Fruit fly (Drosophila melanogaster) whole organism, embryonic: Measurements from ENCODE around the gene pkaap.

ENCODE experiments used
- Aef1 ChIP-seq: fragments of 200-800 bp; sonication (Bioruptor generic); IDR thresholded peaks from 3 replicates; pipeline ENCODE4 v1.3.6; 2022; ENCODE audit warnings: missing biosample characterization, missing genetic modification characterization
- Atf3 ChIP-seq: fragments of 200-800 bp; sonication (Bioruptor generic); optimal IDR thresholded peaks from 3 replicates; lab custom pipeline; 2016; ENCODE audit warnings: missing biosample characterization, missing genetic modification characterization
- BtbVII ChIP-seq: fragments of 200-800 bp; sonication (Bioruptor generic); optimal IDR thresholded peaks from 3 replicates; lab custom pipeline; 2017; ENCODE audit warnings: missing biosample characterization, mild to moderate bottlenecking, missing genetic modification characterization
- CG10274 ChIP-seq: fragments of 200-800 bp; sonication (Bioruptor generic); optimal IDR thresholded peaks from 3 replicates; lab custom pipeline; 2017; ENCODE audit warnings: missing biosample characterization, mild to moderate bottlenecking, missing genetic modification characterization
- CG10543 ChIP-seq: fragments of 200-800 bp; sonication (Bioruptor generic); optimal IDR thresholded peaks from 3 replicates; lab custom pipeline; 2017; ENCODE audit warnings: missing biosample characterization, mild to moderate bottlenecking, missing genetic modification characterization, moderate library complexity
- CG11398 ChIP-seq: fragments of 200-800 bp; sonication (Bioruptor generic); optimal IDR thresholded peaks from 2 replicates; lab custom pipeline; 2016; ENCODE audit warnings: missing biosample characterization, missing genetic modification characterization
- CG13123 ChIP-seq: fragments of 200-800 bp; sonication (Bioruptor generic); optimal IDR thresholded peaks from 2 replicates; lab custom pipeline; 2016; ENCODE audit warnings: missing biosample characterization, missing genetic modification characterization
- CG13287 ChIP-seq: fragments of 200-800 bp; sonication (Bioruptor generic); IDR thresholded peaks from 2 replicates; pipeline ENCODE4 v1.3.6; 2022; ENCODE audit warnings: missing biosample characterization, missing genetic modification characterization; ENCODE audit not compliant: partially characterized antibody
- CG14860 ChIP-seq: fragments of 200-800 bp; sonication (Bioruptor generic); IDR thresholded peaks from 3 replicates; pipeline ENCODE4 v1.3.6; 2022; ENCODE audit warnings: missing biosample characterization, missing genetic modification characterization; ENCODE audit not compliant: partially characterized antibody
- CG17612 ChIP-seq: fragments of 200-800 bp; sonication (Bioruptor generic); IDR thresholded peaks from 2 replicates; pipeline ENCODE4 v1.3.6; 2022; ENCODE audit warnings: missing biosample characterization, missing genetic modification characterization
- CG32772 ChIP-seq: fragments of 200-800 bp; sonication (Bioruptor generic); IDR thresholded peaks from 2 replicates; pipeline ENCODE4 v1.3.6; 2022; ENCODE audit warnings: missing biosample characterization, missing genetic modification characterization
- CG3281 ChIP-seq: fragments of 200-800 bp; sonication (Bioruptor generic); optimal IDR thresholded peaks from 3 replicates; lab custom pipeline; 2017; ENCODE audit warnings: missing biosample characterization, mild to moderate bottlenecking, missing genetic modification characterization
- CG4282 ChIP-seq: fragments of 200-800 bp; sonication (Bioruptor generic); optimal IDR thresholded peaks from 2 replicates; lab custom pipeline; 2016; ENCODE audit warnings: missing biosample characterization, missing genetic modification characterization
- CG4404 ChIP-seq: fragments of 200-800 bp; sonication (Bioruptor generic); IDR thresholded peaks from 2 replicates; pipeline ENCODE4 v1.3.6; 2022; ENCODE audit warnings: missing biosample characterization, missing genetic modification characterization
- CG5953 ChIP-seq: fragments of 200-800 bp; sonication (Bioruptor generic); IDR thresholded peaks from 2 replicates; pipeline ENCODE4 v1.3.6; 2022; ENCODE audit warnings: missing biosample characterization, missing genetic modification characterization
- CG6683 ChIP-seq: fragments of 200-800 bp; sonication (Bioruptor generic); optimal IDR thresholded peaks from 2 replicates; lab custom pipeline; 2017; ENCODE audit warnings: missing biosample characterization, mild to moderate bottlenecking, missing genetic modification characterization, missing genetic modification reagents
- CG8944 ChIP-seq: fragments of 200-800 bp; sonication (Bioruptor generic); optimal IDR thresholded peaks from 3 replicates; lab custom pipeline; 2016; ENCODE audit warnings: missing biosample characterization, missing genetic modification characterization
- Gsc ChIP-seq: fragments of 200-800 bp; sonication (Bioruptor generic); IDR thresholded peaks from 2 replicates; pipeline ENCODE4 v1.3.6; 2022; ENCODE audit warnings: missing biosample characterization, missing genetic modification characterization
- H2.0 ChIP-seq: fragments of 200-800 bp; sonication (Bioruptor generic); IDR thresholded peaks from 2 replicates; pipeline ENCODE4 v1.3.6; 2022; ENCODE audit warnings: missing biosample characterization, missing genetic modification characterization
- Hr39 ChIP-seq: fragments of >200 bp; optimal IDR thresholded peaks from 2 replicates; lab custom pipeline; 2017
- Hsf ChIP-seq: fragments of 200-800 bp; sonication (Bioruptor generic); optimal IDR thresholded peaks from 3 replicates; lab custom pipeline; 2016; ENCODE audit warnings: missing biosample characterization, missing genetic modification characterization
- Jarid2 ChIP-seq: fragments of 200-800 bp; sonication (Bioruptor generic); optimal IDR thresholded peaks from 3 replicates; lab custom pipeline; 2017; ENCODE audit warnings: mild to moderate bottlenecking, missing biosample characterization, missing genetic modification reagents, missing genetic modification characterization
- Lhr ChIP-seq: fragments of 200-800 bp; sonication (Bioruptor generic); optimal IDR thresholded peaks from 3 replicates; lab custom pipeline; 2017; ENCODE audit warnings: mild to moderate bottlenecking, missing biosample characterization, missing genetic modification reagents, missing genetic modification characterization
- Lpt ChIP-seq: fragments of >200 bp; optimal IDR thresholded peaks from 2 replicates; lab custom pipeline; 2018; ENCODE audit warnings: missing biosample characterization, missing genetic modification characterization
- MESR4 ChIP-seq: fragments of 200-800 bp; sonication (Bioruptor generic); optimal IDR thresholded peaks from 2 replicates; lab custom pipeline; 2018; ENCODE audit warnings: missing biosample characterization, mild to moderate bottlenecking, missing genetic modification characterization, moderate library complexity
- Nf-YA ChIP-seq: fragments of 200-800 bp; sonication (Bioruptor generic); IDR thresholded peaks from 2 replicates; pipeline ENCODE4 v1.3.6; 2022; ENCODE audit warnings: missing biosample characterization, missing genetic modification characterization
- PHDP ChIP-seq: fragments of 200-800 bp; sonication (Bioruptor generic); optimal IDR thresholded peaks from 3 replicates; lab custom pipeline; 2018; ENCODE audit warnings: missing biosample characterization, mild to moderate bottlenecking, missing genetic modification characterization, moderate library complexity
- Poxn ChIP-seq: fragments of 200-800 bp; sonication (Bioruptor generic); IDR thresholded peaks from 2 replicates; pipeline ENCODE4 v1.3.6; 2022; ENCODE audit warnings: missing biosample characterization, missing genetic modification characterization
- TFAM ChIP-seq: fragments of 200-800 bp; sonication (Bioruptor generic); optimal IDR thresholded peaks from 2 replicates; lab custom pipeline; 2017; ENCODE audit warnings: missing biosample characterization, missing genetic modification characterization, inconsistent platforms
- Trl ChIP-seq, 3 experiments: fragments of >200 bp in 2 of 3; fragments of 200-800 bp in 1 of 3; sonication (Bioruptor generic) in 1 of 3; optimal IDR thresholded peaks; 2 replicates in 1 of 3; 3 replicates in 2 of 3; lab custom pipeline; 2016 to 2017; ENCODE audit warnings: missing biosample characterization in 1 of 3, missing genetic modification characterization in 1 of 3
- Vsx1 ChIP-seq: fragments of 200-800 bp; sonication (Bioruptor generic); optimal IDR thresholded peaks from 2 replicates; lab custom pipeline; 2017; ENCODE audit warnings: missing biosample characterization, mild to moderate bottlenecking, missing genetic modification characterization, missing genetic modification reagents
- amos ChIP-seq: fragments of 200-800 bp; sonication (Bioruptor generic); IDR thresholded peaks from 2 replicates; pipeline ENCODE4 v1.3.6; 2022; ENCODE audit warnings: missing biosample characterization, missing genetic modification characterization; ENCODE audit not compliant: partially characterized antibody
- ash1 ChIP-seq: fragments of 200-800 bp; sonication (Bioruptor generic); optimal IDR thresholded peaks from 2 replicates; lab custom pipeline; 2018; ENCODE audit warnings: missing biosample characterization, mild to moderate bottlenecking, missing genetic modification characterization
- az2 ChIP-seq: fragments of 200-800 bp; sonication (Bioruptor generic); optimal IDR thresholded peaks from 3 replicates; lab custom pipeline; 2016; ENCODE audit warnings: missing biosample characterization, missing genetic modification characterization
- bcd ChIP-seq: fragments of 200-800 bp; sonication (Bioruptor generic); optimal IDR thresholded peaks from 2 replicates; lab custom pipeline; 2017; ENCODE audit warnings: missing biosample characterization, mild to moderate bottlenecking, missing genetic modification characterization
- chn ChIP-seq: fragments of 200-800 bp; sonication (Bioruptor generic); optimal IDR thresholded peaks from 2 replicates; lab custom pipeline; 2016; ENCODE audit warnings: missing biosample characterization, missing genetic modification characterization
- ewg ChIP-seq: fragments of 200-800 bp; sonication (Bioruptor generic); optimal IDR thresholded peaks from 3 replicates; lab custom pipeline; 2017; ENCODE audit warnings: mild to moderate bottlenecking, missing biosample characterization, missing genetic modification reagents, missing genetic modification characterization
- hbn ChIP-seq: fragments of 200-800 bp; sonication (Bioruptor generic); IDR thresholded peaks from 2 replicates; pipeline ENCODE4 v1.3.6; 2022; ENCODE audit warnings: missing biosample characterization, missing genetic modification characterization; ENCODE audit not compliant: partially characterized antibody
- jumu ChIP-seq: fragments of 200-800 bp; sonication (Bioruptor generic); optimal IDR thresholded peaks from 3 replicates; lab custom pipeline; 2016; ENCODE audit warnings: missing biosample characterization, missing genetic modification characterization
- lov ChIP-seq, 2 experiments: fragments of 200-800 bp in 1 of 2; fragments of >200 bp in 1 of 2; sonication (Bioruptor generic) in 1 of 2; IDR thresholded peaks in 1 of 2; optimal IDR thresholded peaks in 1 of 2; 2 replicates in 1 of 2; 3 replicates in 1 of 2; pipeline versions ENCODE4 v1.3.6 to Lab custom; 2017 to 2022; ENCODE audit warnings: missing biosample characterization in 1 of 2, missing genetic modification characterization in 1 of 2
- mld ChIP-seq: fragments of 200-800 bp; sonication (Bioruptor generic); IDR thresholded peaks from 3 replicates; pipeline ENCODE4 v1.3.6; 2022; ENCODE audit warnings: missing biosample characterization, missing genetic modification characterization; ENCODE audit not compliant: partially characterized antibody
- sens ChIP-seq: fragments of 200-800 bp; sonication (Bioruptor generic); peaks from one replicate; lab custom pipeline; 2016; ENCODE audit warnings: missing biosample characterization, missing genetic modification characterization
- sens-2 ChIP-seq: fragments of 200-800 bp; sonication (Bioruptor generic); IDR thresholded peaks from 2 replicates; pipeline ENCODE4 v1.3.6; 2022; ENCODE audit warnings: missing biosample characterization, missing genetic modification characterization
- sisA ChIP-seq: fragments of 200-800 bp; sonication (Bioruptor generic); IDR thresholded peaks from 2 replicates; pipeline ENCODE4 v1.3.6; 2022; ENCODE audit warnings: missing biosample characterization, missing genetic modification characterization
- trem ChIP-seq: fragments of 200-800 bp; optimal IDR thresholded peaks from 3 replicates; lab custom pipeline; 2019; ENCODE audit warnings: missing biosample characterization, mild to moderate bottlenecking, missing genetic modification characterization, moderate library complexity
- ttk ChIP-seq: fragments of 200-800 bp; sonication (Bioruptor generic); IDR thresholded peaks from 2 replicates; pipeline ENCODE4 v2.1.2; 2022; ENCODE audit warnings: missing biosample characterization, missing genetic modification characterization
- unpg ChIP-seq: fragments of 200-800 bp; sonication (Bioruptor generic); optimal IDR thresholded peaks from 3 replicates; lab custom pipeline; 2018; ENCODE audit warnings: missing biosample characterization, mild to moderate bottlenecking, missing genetic modification characterization, moderate library complexity
- vnd ChIP-seq: fragments of 200-800 bp; sonication (Bioruptor generic); IDR thresholded peaks from 3 replicates; pipeline ENCODE4 v1.3.6; 2022; ENCODE audit warnings: missing biosample characterization, missing genetic modification characterization; ENCODE audit not compliant: partially characterized antibody
- wdn ChIP-seq: fragments of 200-800 bp; sonication (Bioruptor generic); IDR thresholded peaks from 2 replicates; pipeline ENCODE4 v1.3.6; 2022; ENCODE audit warnings: missing biosample characterization, missing genetic modification characterization
- z ChIP-seq: fragments of 200-800 bp; sonication (Bioruptor generic); IDR thresholded peaks from 3 replicates; pipeline ENCODE4 v1.3.6; 2022; ENCODE audit warnings: missing biosample characterization, missing genetic modification characterization

Gene pkaap

DNA sequence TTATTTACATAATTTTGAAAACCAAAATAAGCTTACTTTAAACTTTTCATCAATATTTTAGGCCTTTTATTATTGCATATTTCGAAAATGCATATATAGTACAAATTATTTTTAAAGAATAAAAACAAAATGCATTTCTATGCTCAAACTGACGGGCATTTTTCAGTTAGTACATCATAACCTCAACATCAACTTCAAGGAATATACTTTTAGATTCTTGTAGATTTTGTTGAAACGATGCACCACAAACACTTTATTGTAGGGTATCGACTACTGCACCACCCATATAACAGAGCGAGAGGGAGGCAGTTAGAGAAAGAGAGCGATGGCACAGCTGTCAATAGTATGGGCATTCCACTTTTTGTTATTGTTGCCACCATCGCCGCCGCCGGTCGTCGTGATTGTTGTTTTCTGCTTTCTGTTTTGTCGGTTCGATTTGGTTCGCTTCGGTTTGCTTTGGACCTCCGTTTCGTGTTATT lies 8.3 kb upstream of the pkaap start (continued):
- no peak for TF ChIP-seq CG13287 (GFP tag; lab: Robert Waterston, UW)
- peak; percentile 76 for TF ChIP-seq ttk (GFP tag; lab: Robert Waterston, UW)
- TF ChIP-seq CG3281 (GFP tag; lab: Kevin White, UChicago) = peak; percentile 80
- TF ChIP-seq Jarid2 (GFP tag; lab: Kevin White, UChicago) = peak; percentile 73
- peak; percentile 85 for TF ChIP-seq chn (GFP tag; lab: Kevin White, UChicago)
- TF ChIP-seq CG8944 = peak; percentile 78
- peak; percentile 84 for TF ChIP-seq BtbVII (GFP tag; lab: Kevin White, UChicago)
- peak; percentile 72 for TF ChIP-seq CG6683 (GFP tag; lab: Kevin White, UChicago)
- peak; percentile 92 for TF ChIP-seq Hsf
- peak; percentile 85 for TF ChIP-seq CG11398
- peak; percentile 30; the same call in 1 of the 2 replicates for TF ChIP-seq amos (GFP tag; lab: Robert Waterston, UW)
- peak; percentile 74 for TF ChIP-seq jumu (GFP tag; lab: Kevin White, UChicago)
- no peak for TF ChIP-seq z
- TF ChIP-seq hbn (GFP tag; lab: Robert Waterston, UW) = no peak
- peak; percentile 90 for TF ChIP-seq ewg (GFP tag; lab: Kevin White, UChicago)
- 0 out of 2 replicates have a peak, but pooled peaks have one; percentile 3 for TF ChIP-seq CG5953
- peak; percentile 94 for TF ChIP-seq PHDP
- TF ChIP-seq CG10274 = peak; percentile 99
- no peak for TF ChIP-seq CG17612 (GFP tag; lab: Robert Waterston, UW)
- peak; percentile 81 for TF ChIP-seq Lhr (GFP tag; lab: Kevin White, UChicago)
- TF ChIP-seq CG14860 (GFP tag; lab: Robert Waterston, UW) = no peak
- peak; percentile 79 for TF ChIP-seq CG13123 (GFP tag; lab: Kevin White, UChicago)
- peak; percentile 71 for TF ChIP-seq CG32772 (GFP tag; lab: Robert Waterston, UW)
- no peak for TF ChIP-seq Poxn
- TF ChIP-seq Hr39 (lab: Kevin White, UChicago) = no peak
- TF ChIP-seq H2.0 (GFP tag; lab: Robert Waterston, UW) = peak; percentile 71
- TF ChIP-seq Vsx1 (GFP tag; lab: Kevin White, UChicago) = peak; percentile 85
- TF ChIP-seq Trl (optimal IDR thresholded peaks at IDR 0.05; lab: Kevin White, UChicago) = peak in 1 of 2 experiments; percentile 24
- peak; percentile 87 for TF ChIP-seq Trl (GFP tag; optimal IDR thresholded peaks at IDR 0.05; lab: Kevin White, UChicago)
- peak; percentile 42 for TF ChIP-seq TFAM
- peak; percentile 91 for TF ChIP-seq bcd
- TF ChIP-seq sisA (GFP tag; lab: Robert Waterston, UW) = peak; percentile 80
- peak; percentile 52 for TF ChIP-seq sens-2 (GFP tag; lab: Robert Waterston, UW)
- TF ChIP-seq trem = peak; percentile 88
- peak; percentile 95 for TF ChIP-seq az2 (GFP tag; lab: Kevin White, UChicago)
- no peak for TF ChIP-seq wdn (GFP tag; lab: Robert Waterston, UW)
- TF ChIP-seq lov (optimal IDR thresholded peaks at IDR 0.05; lab: Kevin White, UChicago) = no peak
- no peak; the same call in 2 of the 3 replicates for TF ChIP-seq lov (GFP tag; IDR thresholded peaks at IDR 0.05; lab: Robert Waterston, UW)
- peak; percentile 56; the same call in 2 of the 3 replicates for TF ChIP-seq Aef1 (GFP tag; lab: Robert Waterston, UW)
- peak; percentile 30 for TF ChIP-seq CG4282 (GFP tag; lab: Kevin White, UChicago)
- no peak for TF ChIP-seq ash1 (GFP tag; lab: Kevin White, UChicago)
- TF ChIP-seq Lpt (GFP tag; lab: Kevin White, UChicago) = peak; percentile 58
- peak; percentile 24 for TF ChIP-seq MESR4 (GFP tag; lab: Kevin White, UChicago)
- TF ChIP-seq vnd (GFP tag; lab: Robert Waterston, UW) = no peak
- TF ChIP-seq mld (GFP tag; lab: Robert Waterston, UW) = no peak
- TF ChIP-seq unpg (GFP tag; lab: Kevin White, UChicago) = peak; percentile 94
- TF ChIP-seq Nf-YA = 0 out of 2 replicates have a peak, but pooled peaks have one; percentile 12
- peak; percentile 47; the same call in 1 of the 2 replicates for TF ChIP-seq CG4404
- peak; percentile 99 for TF ChIP-seq sens (GFP tag; lab: Kevin White, UChicago)
- TF ChIP-seq CG10543 (GFP tag; lab: Kevin White, UChicago) = peak; percentile 66
- no peak for TF ChIP-seq Gsc
- peak; percentile 81 for TF ChIP-seq Atf3
